Worm (Caenorhabditis elegans) whole organism, late embryonic: Measurements from ENCODE around the gene T27F7.12.

ENCODE experiments used
- C08G9.2 ChIP-seq: sonication (generic microtip); optimal IDR thresholded peaks from 2 replicates; lab custom pipeline; 2016; ENCODE audit warnings: mild to moderate bottlenecking, missing genetic modification characterization, moderate library complexity, missing compliant biosample characterization
- F13H6.1 ChIP-seq: sonication (generic microtip); optimal IDR thresholded peaks from 2 replicates; lab custom pipeline; 2016; ENCODE audit warnings: missing genetic modification characterization, missing compliant biosample characterization
- K09A11.1 ChIP-seq: sonication (generic microtip); optimal IDR thresholded peaks from 2 replicates; lab custom pipeline; 2017; ENCODE audit warnings: antibody characterized with exemption, mild to moderate bottlenecking, missing genetic modification characterization, missing compliant biosample characterization; ENCODE audit not compliant: insufficient read depth
- T23F11.4 ChIP-seq: fragments of 200-800 bp; sonication (Bioruptor generic); optimal IDR thresholded peaks from 2 replicates; lab custom pipeline; 2018; ENCODE audit warnings: mild to moderate bottlenecking, missing genetic modification characterization, missing compliant biosample characterization
- Y22D7AL.16 ChIP-seq: sonication (generic microtip); optimal IDR thresholded peaks from 2 replicates; lab custom pipeline; 2016; ENCODE audit warnings: missing genetic modification characterization, missing compliant biosample characterization
- ahr-1 ChIP-seq: sonication (generic microtip); optimal IDR thresholded peaks from 2 replicates; lab custom pipeline; 2016; ENCODE audit warnings: missing genetic modification characterization, missing compliant biosample characterization
- ceh-18 ChIP-seq: sonication (generic microtip); optimal IDR thresholded peaks from 2 replicates; lab custom pipeline; 2016; ENCODE audit warnings: missing genetic modification characterization, missing compliant biosample characterization
- ceh-19 ChIP-seq: fragments of 200-800 bp; sonication (Bioruptor generic); optimal IDR thresholded peaks from 2 replicates; lab custom pipeline; 2018; ENCODE audit warnings: mild to moderate bottlenecking, missing genetic modification characterization, missing compliant biosample characterization
- ceh-24 ChIP-seq: sonication (generic microtip); optimal IDR thresholded peaks from 2 replicates; lab custom pipeline; 2016; ENCODE audit warnings: mild to moderate bottlenecking, missing genetic modification characterization, missing compliant biosample characterization
- ceh-30 ChIP-seq: fragments of 150-350 bp; optimal IDR thresholded peaks from 2 replicates; lab custom pipeline; 2014; ENCODE audit warnings: missing biosample characterization, missing genetic modification characterization
- ceh-31 ChIP-seq: sonication (generic microtip); optimal IDR thresholded peaks from 2 replicates; lab custom pipeline; 2016; ENCODE audit warnings: missing genetic modification characterization, missing compliant biosample characterization
- ceh-34 ChIP-seq: sonication (generic microtip); optimal IDR thresholded peaks from 2 replicates; lab custom pipeline; 2016; ENCODE audit warnings: mild to moderate bottlenecking, missing genetic modification characterization, missing compliant biosample characterization
- ceh-45 ChIP-seq: fragments of 200-800 bp; sonication (Bioruptor generic); IDR thresholded peaks from 2 replicates; pipeline ENCODE4 v1.3.6; 2022; ENCODE audit warnings: missing genetic modification reagents, missing genetic modification characterization, missing compliant biosample characterization
- ceh-48 ChIP-seq: sonication (generic microtip); optimal IDR thresholded peaks from 2 replicates; lab custom pipeline; 2016; ENCODE audit warnings: missing genetic modification characterization, inconsistent platforms, missing compliant biosample characterization
- ceh-6 ChIP-seq: fragments of 200-800 bp; sonication (Bioruptor generic); optimal IDR thresholded peaks from 2 replicates; lab custom pipeline; 2018; ENCODE audit warnings: mild to moderate bottlenecking, missing genetic modification characterization, missing compliant biosample characterization
- ceh-9 ChIP-seq: sonication (generic microtip); optimal IDR thresholded peaks from 2 replicates; lab custom pipeline; 2016; ENCODE audit warnings: mild to moderate bottlenecking, missing genetic modification characterization, inconsistent platforms, missing compliant biosample characterization
- che-1 ChIP-seq: sonication (generic microtip); optimal IDR thresholded peaks from 2 replicates; lab custom pipeline; 2016; ENCODE audit warnings: mild to moderate bottlenecking, missing genetic modification characterization, missing compliant biosample characterization
- dmd-4 ChIP-seq: sonication (generic microtip); optimal IDR thresholded peaks from 2 replicates; lab custom pipeline; 2016; ENCODE audit warnings: borderline replicate concordance, missing genetic modification characterization, missing compliant biosample characterization
- dve-1 ChIP-seq: sonication (generic microtip); optimal IDR thresholded peaks from 2 replicates; lab custom pipeline; 2017; ENCODE audit warnings: antibody characterized with exemption, mild to moderate bottlenecking, missing genetic modification characterization, missing compliant biosample characterization
- elt-2 ChIP-seq: sonication (generic microtip); optimal IDR thresholded peaks from 2 replicates; lab custom pipeline; 2016; ENCODE audit warnings: missing genetic modification reagents, missing genetic modification characterization, missing compliant biosample characterization
- elt-4 ChIP-seq: sonication (generic microtip); optimal IDR thresholded peaks from 2 replicates; lab custom pipeline; 2016; ENCODE audit warnings: missing genetic modification characterization, missing compliant biosample characterization
- ets-4 ChIP-seq: sonication (generic microtip); optimal IDR thresholded peaks from 2 replicates; lab custom pipeline; 2016; ENCODE audit warnings: missing genetic modification characterization, missing compliant biosample characterization
- eyg-1 ChIP-seq: sonication (generic microtip); optimal IDR thresholded peaks from 2 replicates; lab custom pipeline; 2016; ENCODE audit warnings: missing genotype, missing genetic modification characterization, missing compliant biosample characterization
- fax-1 ChIP-seq: sonication (generic microtip); optimal IDR thresholded peaks from 2 replicates; lab custom pipeline; 2016; ENCODE audit warnings: missing genotype, missing genetic modification characterization, missing compliant biosample characterization
- gmeb-2 ChIP-seq: sonication (generic microtip); optimal IDR thresholded peaks from 2 replicates; lab custom pipeline; 2016; ENCODE audit warnings: missing genetic modification characterization, inconsistent platforms, missing compliant biosample characterization
- hlh-13 ChIP-seq: fragments of 200-800 bp; sonication (Bioruptor generic); optimal IDR thresholded peaks from 2 replicates; lab custom pipeline; 2018; ENCODE audit warnings: mild to moderate bottlenecking, missing genetic modification characterization, missing compliant biosample characterization
- hlh-15 ChIP-seq: sonication (generic microtip); optimal IDR thresholded peaks from 2 replicates; lab custom pipeline; 2016; ENCODE audit warnings: missing genetic modification characterization, missing compliant biosample characterization
- hlh-30 ChIP-seq: sonication (generic microtip); optimal IDR thresholded peaks from 2 replicates; lab custom pipeline; 2017; ENCODE audit warnings: antibody characterized with exemption, missing genetic modification characterization, missing compliant biosample characterization; ENCODE audit not compliant: insufficient read depth
- hlh-8 ChIP-seq: sonication (generic microtip); optimal IDR thresholded peaks from 2 replicates; lab custom pipeline; 2016; ENCODE audit warnings: missing genotype, missing genetic modification characterization, missing compliant biosample characterization
- madf-2 ChIP-seq: sonication (generic microtip); optimal IDR thresholded peaks from 2 replicates; lab custom pipeline; 2017; ENCODE audit warnings: missing genetic modification characterization, missing compliant biosample characterization
- mec-3 ChIP-seq: sonication (generic microtip); optimal IDR thresholded peaks from 2 replicates; lab custom pipeline; 2016; ENCODE audit warnings: borderline replicate concordance, missing genetic modification characterization, missing compliant biosample characterization
- nhr-11 ChIP-seq: fragments of 150-350 bp; optimal IDR thresholded peaks from 2 replicates; lab custom pipeline; 2014; ENCODE audit warnings: missing biosample characterization, missing genetic modification characterization
- nhr-232 ChIP-seq: sonication (generic microtip); optimal IDR thresholded peaks from 2 replicates; lab custom pipeline; 2016; ENCODE audit warnings: missing genetic modification characterization, missing compliant biosample characterization
- npax-4 ChIP-seq: sonication (generic microtip); optimal IDR thresholded peaks from 2 replicates; lab custom pipeline; 2016; ENCODE audit warnings: missing genetic modification characterization, missing compliant biosample characterization
- odd-2 ChIP-seq: sonication (generic microtip); optimal IDR thresholded peaks from 2 replicates; lab custom pipeline; 2017; ENCODE audit warnings: antibody characterized with exemption, mild to moderate bottlenecking, missing genetic modification characterization, missing compliant biosample characterization
- pax-1 ChIP-seq: fragments of 150-350 bp; optimal IDR thresholded peaks from 2 replicates; lab custom pipeline; 2014; ENCODE audit warnings: missing biosample characterization, missing genetic modification characterization
- pha-2 ChIP-seq: sonication (generic microtip); optimal IDR thresholded peaks from 2 replicates; lab custom pipeline; 2017; ENCODE audit warnings: mild to moderate bottlenecking, missing genetic modification characterization, missing compliant biosample characterization
- pha-4 ChIP-seq: fragments of 150-350 bp; optimal IDR thresholded peaks from 2 replicates; lab custom pipeline; 2018; ENCODE audit warnings: missing biosample characterization, missing genetic modification reagents, missing genetic modification characterization
- pros-1 ChIP-seq: fragments of 150-350 bp; optimal IDR thresholded peaks from 2 replicates; lab custom pipeline; 2014; ENCODE audit warnings: missing biosample characterization, missing genetic modification reagents, missing genetic modification characterization
- ref-2 ChIP-seq: sonication (generic microtip); optimal IDR thresholded peaks from 2 replicates; lab custom pipeline; 2016; ENCODE audit warnings: missing genetic modification characterization, missing compliant biosample characterization
- rnt-1 ChIP-seq: sonication (generic microtip); optimal IDR thresholded peaks from 2 replicates; lab custom pipeline; 2016; ENCODE audit warnings: missing genetic modification characterization, missing compliant biosample characterization
- sdc-2 ChIP-seq: sonication (generic microtip); optimal IDR thresholded peaks from 2 replicates; lab custom pipeline; 2016; ENCODE audit warnings: missing genotype, missing genetic modification characterization, missing compliant biosample characterization
- sox-4 ChIP-seq: sonication (generic microtip); optimal IDR thresholded peaks from 2 replicates; lab custom pipeline; 2017; ENCODE audit warnings: mild to moderate bottlenecking, missing genetic modification characterization, inconsistent platforms, missing compliant biosample characterization
- tbx-2 ChIP-seq: sonication (generic microtip); optimal IDR thresholded peaks from 2 replicates; lab custom pipeline; 2016; ENCODE audit warnings: missing genetic modification characterization, missing compliant biosample characterization
- ttx-3 ChIP-seq: sonication (generic microtip); optimal IDR thresholded peaks from 2 replicates; lab custom pipeline; 2016; ENCODE audit warnings: missing genetic modification reagents, missing genetic modification characterization, missing compliant biosample characterization
- unc-42 ChIP-seq: sonication (generic microtip); optimal IDR thresholded peaks from 2 replicates; lab custom pipeline; 2016; ENCODE audit warnings: missing genotype, missing genetic modification characterization, missing compliant biosample characterization
- unc-86 ChIP-seq: sonication (generic microtip); optimal IDR thresholded peaks from 2 replicates; lab custom pipeline; 2016; ENCODE audit warnings: missing genetic modification characterization, missing compliant biosample characterization
- ztf-16 ChIP-seq: sonication (generic microtip); optimal IDR thresholded peaks from 2 replicates; lab custom pipeline; 2017; ENCODE audit warnings: missing genetic modification characterization, missing compliant biosample characterization

The T27F7.12 gene

DNA sequence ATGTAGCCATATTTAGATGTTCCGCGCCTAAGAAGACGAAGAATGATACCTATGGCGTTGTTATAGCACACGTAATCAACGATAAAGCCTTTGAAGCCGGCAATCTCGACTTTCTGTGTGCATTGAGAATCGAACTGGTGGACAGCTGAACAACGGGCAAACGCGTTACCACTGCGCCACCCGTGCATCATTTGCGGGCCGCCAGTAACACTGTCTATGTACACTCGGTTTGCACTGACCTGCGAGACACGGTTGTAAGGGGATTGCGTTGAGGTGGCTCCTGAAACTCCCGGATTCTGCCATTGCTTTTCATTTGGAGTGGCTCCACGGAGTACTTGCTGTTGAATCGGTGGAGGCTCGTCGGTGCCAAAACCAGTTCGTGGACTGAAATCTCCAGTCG lies 47.5 kb upstream of the T27F7.12 start (continued):
- TF ChIP-seq pros-1 (tag; lab: Kevin White, UChicago) (no peak), pha-2 (tag; lab: Kevin White, UChicago) (peak; percentile 74), ttx-3 (tag; lab: Kevin White, UChicago) (peak; percentile 40), ahr-1 (tag; lab: Kevin White, UChicago) (no peak), F13H6.1 (peak; percentile 49), madf-2 (peak; percentile 74), ceh-48 (tag; lab: Kevin White, UChicago) (peak; percentile 2), ceh-31 (tag; lab: Kevin White, UChicago) (peak; percentile 39), odd-2 (no peak), T23F11.4 (GFP tag; lab: Kevin White, UChicago) (peak; percentile 82), ceh-45 (no peak), gmeb-2 (peak; percentile 59), ceh-19 (GFP tag; lab: Kevin White, UChicago) (peak; percentile 72), pax-1 (no peak), fax-1 (tag; lab: Kevin White, UChicago) (peak; percentile 16), eyg-1 (tag; lab: Kevin White, UChicago) (no peak), ceh-24 (tag; lab: Kevin White, UChicago) (no peak), ceh-6 (GFP tag; lab: Kevin White, UChicago) (peak; percentile 80), ztf-16 (tag; lab: Kevin White, UChicago) (peak; percentile 68), ceh-30 (tag; lab: Kevin White, UChicago) (no peak), hlh-15 (tag; lab: Kevin White, UChicago) (no peak), tbx-2 (tag; lab: Kevin White, UChicago) (peak; percentile 81), unc-42 (tag; lab: Kevin White, UChicago) (no peak), C08G9.2 (tag; lab: Kevin White, UChicago) (peak; percentile 43), ceh-9 (no peak), elt-4 (tag; lab: Kevin White, UChicago) (no peak), sox-4 (tag; lab: Kevin White, UChicago) (peak; percentile 43), elt-2 (tag; lab: Kevin White, UChicago) (peak; percentile 87), hlh-13 (GFP tag; lab: Kevin White, UChicago) (peak; percentile 24), ref-2 (tag; lab: Kevin White, UChicago) (peak; percentile 73), sdc-2 (tag; lab: Kevin White, UChicago) (peak; percentile 67), mec-3 (tag; lab: Kevin White, UChicago) (peak; percentile 59), ceh-34 (tag; lab: Kevin White, UChicago) (peak; percentile 49), che-1 (tag; lab: Kevin White, UChicago) (peak; percentile 73), nhr-232 (peak; percentile 56)

DNA sequence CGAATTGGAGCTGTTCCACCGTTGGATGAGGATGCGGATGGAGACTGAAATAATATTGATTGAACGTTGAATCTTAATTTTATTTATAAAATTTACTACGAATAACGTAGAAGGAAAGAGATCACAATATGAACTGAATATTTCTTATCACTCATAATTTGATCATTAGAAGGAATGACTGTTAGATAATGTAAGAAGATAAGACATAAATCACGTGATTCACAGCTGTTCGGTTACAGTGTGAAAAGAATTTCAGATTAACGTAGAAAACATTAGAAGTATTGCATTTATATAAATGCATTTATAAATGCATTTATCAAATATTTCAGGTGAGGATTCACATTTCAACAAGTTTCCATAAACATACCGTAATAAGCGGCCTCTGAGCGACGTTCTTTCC lies 47.1 kb upstream of the T27F7.12 start:
- TF ChIP-seq elt-2 (tag; lab: Kevin White, UChicago) (peak; percentile 70), ceh-31 (tag; lab: Kevin White, UChicago) (no peak), rnt-1 (tag; lab: Kevin White, UChicago) (no peak), hlh-30 (peak; percentile 16), eyg-1 (tag; lab: Kevin White, UChicago) (no peak)

DNA sequence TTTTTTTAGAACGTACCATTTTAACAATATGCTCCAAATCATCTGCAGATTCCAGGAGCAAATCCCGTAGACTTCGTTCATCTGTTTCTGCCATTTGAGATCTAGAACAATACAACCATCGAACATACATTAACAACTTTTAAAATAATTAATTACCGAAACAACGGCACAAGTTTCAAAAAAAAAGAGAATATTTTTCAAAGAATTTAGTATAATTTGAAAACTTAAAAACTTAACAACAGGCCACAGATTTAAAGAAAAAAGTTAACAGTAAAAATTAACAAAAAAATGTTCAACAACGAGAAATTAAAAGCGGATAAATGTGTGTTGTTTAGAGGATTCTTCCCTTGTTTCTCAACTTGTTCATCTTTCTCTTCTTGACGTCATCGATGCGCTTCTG lies 46.1 kb upstream of the T27F7.12 start, which contains the start of gene mdt-4:
Gene mdt-4 (minus strand): TSS at position 101 of the 400 bp plus-strand sequence.
- TF ChIP-seq mec-3 (tag; lab: Kevin White, UChicago) (no peak), hlh-8 (tag; lab: Kevin White, UChicago) (no peak), unc-86 (tag; lab: Kevin White, UChicago) (no peak), pha-4 (tag; lab: Kevin White, UChicago) (no peak), nhr-11 (tag; lab: Kevin White, UChicago) (no peak), ceh-9 (no peak), Y22D7AL.16 (no peak), sdc-2 (tag; lab: Kevin White, UChicago) (no peak), ceh-18 (no peak), ets-4 (tag; lab: Kevin White, UChicago) (no peak), ceh-34 (tag; lab: Kevin White, UChicago) (no peak), npax-4 (tag; lab: Kevin White, UChicago) (no peak), ceh-6 (GFP tag; lab: Kevin White, UChicago) (no peak), ceh-48 (tag; lab: Kevin White, UChicago) (no peak), K09A11.1 (tag; lab: Kevin White, UChicago) (no peak), hlh-13 (GFP tag; lab: Kevin White, UChicago) (no peak), dmd-4 (tag; lab: Kevin White, UChicago) (no peak), dve-1 (tag; lab: Kevin White, UChicago) (no peak)
